Worm (Caenorhabditis elegans) whole organism, late embryonic: Measurements from ENCODE around the gene C33H5.13.

ENCODE experiments used
- ama-1 ChIP-seq: fragments of 150-350 bp; optimal IDR thresholded peaks from 2 replicates; lab custom pipeline; 2014
- gmeb-2 ChIP-seq: sonication (generic microtip); optimal IDR thresholded peaks from 2 replicates; lab custom pipeline; 2016; ENCODE audit warnings: missing genetic modification characterization, inconsistent platforms, missing compliant biosample characterization
- nfya-1 ChIP-seq: sonication (generic microtip); optimal IDR thresholded peaks from 2 replicates; lab custom pipeline; 2017; ENCODE audit warnings: missing genetic modification characterization, mild to moderate bottlenecking, missing compliant biosample characterization, antibody characterized with exemption, moderate library complexity
- pqm-1 ChIP-seq: sonication (generic microtip); optimal IDR thresholded peaks from 2 replicates; lab custom pipeline; 2016; ENCODE audit warnings: missing genetic modification characterization, missing compliant biosample characterization
- tbx-2 ChIP-seq: sonication (generic microtip); optimal IDR thresholded peaks from 2 replicates; lab custom pipeline; 2016; ENCODE audit warnings: missing genetic modification characterization, missing compliant biosample characterization
- unc-42 ChIP-seq: sonication (generic microtip); optimal IDR thresholded peaks from 2 replicates; lab custom pipeline; 2016; ENCODE audit warnings: missing genotype, missing genetic modification characterization, missing compliant biosample characterization

DNA sequence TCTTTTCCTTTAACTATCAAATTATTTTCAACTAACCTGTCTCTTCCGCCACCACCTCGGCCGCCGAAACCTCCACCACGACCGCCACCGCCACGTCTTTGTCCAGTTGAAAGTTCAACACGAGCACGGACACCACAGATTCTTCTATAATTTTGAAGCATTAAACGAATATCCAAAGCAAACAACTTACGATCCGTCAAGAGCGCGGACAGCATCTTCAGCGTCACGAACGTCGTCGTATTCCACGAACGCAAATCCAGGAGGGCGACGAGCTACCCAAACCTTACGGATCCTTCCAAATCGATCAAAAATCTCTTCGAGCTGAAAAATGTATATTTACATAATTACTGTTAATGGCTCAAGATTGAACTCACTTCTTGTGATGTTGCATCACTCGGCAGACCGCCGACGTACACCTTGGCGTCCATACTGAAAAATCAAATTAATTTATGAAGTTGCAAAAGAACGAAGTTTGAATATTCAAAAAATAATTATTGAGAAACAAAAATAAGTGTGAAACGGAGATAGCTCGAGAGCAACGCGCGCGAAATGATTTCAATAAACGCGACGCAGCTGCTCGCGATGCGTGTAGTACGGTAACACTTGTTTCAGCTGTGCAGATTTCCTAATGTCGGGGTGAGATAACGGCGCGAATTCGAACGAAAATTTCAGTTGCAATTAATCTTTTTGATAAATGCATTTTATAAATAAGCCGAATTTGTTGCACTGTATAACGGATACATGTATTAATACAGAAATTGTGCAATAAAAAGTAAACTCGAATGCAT lies 1.1 kb downstream of the C33H5.13 start, which contains the start of gene rsp-6:
- TF ChIP-seq ama-1 (lab: Kevin White, UChicago): no peak
- peak; percentile 95 for TF ChIP-seq nfya-1
- peak; percentile 88 for TF ChIP-seq unc-42 (tag; lab: Kevin White, UChicago)
- TF ChIP-seq gmeb-2 (tag; lab: Kevin White, UChicago): no peak
- peak; percentile 79 for TF ChIP-seq tbx-2 (tag; lab: Kevin White, UChicago)
- no peak for TF ChIP-seq pqm-1 (tag; lab: Kevin White, UChicago)
